Worm (Caenorhabditis elegans) whole organism, L1 larva: ENCODE results near the gene cyp-33E1.

Experiments
- C04F5.9 ChIP-seq: sonication (generic microtip); optimal IDR thresholded peaks from 2 replicates; lab custom pipeline; 2016; ENCODE audit warnings: missing genetic modification characterization, missing compliant biosample characterization
- F16B12.6 ChIP-seq: fragments of 150-350 bp; optimal IDR thresholded peaks from 2 replicates; lab custom pipeline; 2014; ENCODE audit warnings: missing biosample characterization, missing genetic modification characterization
- Y116A8C.19 ChIP-seq: sonication (generic microtip); optimal IDR thresholded peaks from 2 replicates; lab custom pipeline; 2016; ENCODE audit warnings: missing compliant biosample characterization, missing genetic modification characterization, borderline replicate concordance
- aha-1 ChIP-seq: fragments of 150-350 bp; optimal IDR thresholded peaks from 2 replicates; lab custom pipeline; 2014; ENCODE audit warnings: missing biosample characterization, missing genetic modification characterization
- alr-1 ChIP-seq: fragments of 200-800 bp; sonication (Bioruptor generic); optimal IDR thresholded peaks from 2 replicates; lab custom pipeline; 2018; ENCODE audit warnings: borderline replicate concordance, mild to moderate bottlenecking, missing genetic modification characterization, missing compliant biosample characterization
- ama-1 ChIP-seq: fragments of 150-350 bp; optimal IDR thresholded peaks from 2 replicates; lab custom pipeline; 2014
- blmp-1 ChIP-seq: fragments of 150-350 bp; optimal IDR thresholded peaks from 2 replicates; lab custom pipeline; 2014; ENCODE audit warnings: missing biosample characterization, missing genetic modification characterization
- ceh-8 ChIP-seq: fragments of 200-800 bp; sonication (Bioruptor generic); optimal IDR thresholded peaks from 2 replicates; lab custom pipeline; 2018; ENCODE audit warnings: mild to moderate bottlenecking, missing genetic modification characterization, moderate library complexity, missing compliant biosample characterization
- ceh-82 ChIP-seq, 3 experiments: fragments of 150-350 bp in 1 of 3; sonication (generic microtip) in 2 of 3; optimal IDR thresholded peaks; 2 replicates each; lab custom pipeline; 2014 to 2017; ENCODE audit warnings: missing biosample characterization in 3 of 3, missing genetic modification characterization in 3 of 3
- ceh-90 ChIP-seq: sonication (generic microtip); optimal IDR thresholded peaks from 2 replicates; lab custom pipeline; 2016; ENCODE audit warnings: missing genetic modification characterization, missing compliant biosample characterization
- dpl-1 ChIP-seq, 3 experiments: fragments of 150-350 bp in 2 of 3; sonication (generic microtip) in 1 of 3; optimal IDR thresholded peaks; 2 replicates each; lab custom pipeline; 2014 to 2017; ENCODE audit warnings: missing biosample characterization in 3 of 3, missing genetic modification characterization in 3 of 3, missing genetic modification reagents in 3 of 3
- dsc-1 ChIP-seq: sonication (generic microtip); optimal IDR thresholded peaks from 2 replicates; lab custom pipeline; 2016; ENCODE audit warnings: mild to moderate bottlenecking, missing genetic modification characterization, missing compliant biosample characterization
- efl-3 ChIP-seq: fragments of 200-800 bp; sonication (Bioruptor generic); optimal IDR thresholded peaks from 2 replicates; lab custom pipeline; 2018; ENCODE audit warnings: mild to moderate bottlenecking, missing genetic modification characterization, missing compliant biosample characterization
- egl-13 ChIP-seq: sonication (generic microtip); optimal IDR thresholded peaks from 2 replicates; lab custom pipeline; 2016; ENCODE audit warnings: missing genotype, missing genetic modification reagents, missing genetic modification characterization, missing compliant biosample characterization
- egl-27 ChIP-seq, 2 experiments: fragments of 150-350 bp in 1 of 2; sonication (generic microtip); optimal IDR thresholded peaks; 3 replicates each; lab custom pipeline; 2017 to 2018; ENCODE audit warnings: missing biosample characterization in 2 of 2, missing genetic modification characterization in 2 of 2, missing genetic modification reagents in 2 of 2
- elt-2 ChIP-seq: sonication (generic microtip); optimal IDR thresholded peaks from 2 replicates; lab custom pipeline; 2016; ENCODE audit warnings: missing genetic modification characterization, mild to moderate bottlenecking, inconsistent platforms, missing compliant biosample characterization, missing genetic modification reagents
- elt-3 ChIP-seq, 6 experiments: fragments of 150-350 bp in 1 of 6; sonication (generic microtip); optimal IDR thresholded peaks; 2 replicates each; lab custom pipeline; 2017 to 2018; ENCODE audit warnings: missing biosample characterization in 6 of 6, missing genetic modification characterization in 6 of 6, inconsistent platforms in 1 of 6
- ets-5 ChIP-seq: fragments of 200-800 bp; sonication (Bioruptor generic); IDR thresholded peaks from 2 replicates; pipeline ENCODE4 v1.3.6; 2022; ENCODE audit warnings: missing genetic modification characterization, missing compliant biosample characterization
- fkh-8 ChIP-seq: sonication (generic microtip); optimal IDR thresholded peaks from 2 replicates; lab custom pipeline; 2016; ENCODE audit warnings: mild to moderate bottlenecking, missing genetic modification characterization, missing compliant biosample characterization
- fos-1 ChIP-seq: fragments of 150-350 bp; optimal IDR thresholded peaks from 2 replicates; lab custom pipeline; 2014; ENCODE audit warnings: missing biosample characterization, missing genetic modification characterization
- grh-1 ChIP-seq: fragments of 200-800 bp; sonication (Bioruptor generic); IDR thresholded peaks from 2 replicates; pipeline ENCODE4 v1.3.6; 2022; ENCODE audit warnings: missing genetic modification reagents, missing genetic modification characterization, missing compliant biosample characterization
- lin-13 ChIP-seq: fragments of 150-350 bp; optimal IDR thresholded peaks from 2 replicates; lab custom pipeline; 2014; ENCODE audit warnings: missing biosample characterization, missing genetic modification reagents, missing genetic modification characterization
- lin-15B ChIP-seq: fragments of 150-350 bp; sonication (generic microtip); optimal IDR thresholded peaks from 3 replicates; lab custom pipeline; 2014; ENCODE audit warnings: missing biosample characterization, missing genetic modification characterization
- lin-35 ChIP-seq, 2 experiments: fragments of 150-350 bp; optimal IDR thresholded peaks; 2 replicates each; lab custom pipeline; 2014; ENCODE audit warnings: missing biosample characterization in 2 of 2, missing genetic modification characterization in 2 of 2, missing genetic modification reagents in 2 of 2
- lsy-2 ChIP-seq, 2 experiments: fragments of 150-350 bp; optimal IDR thresholded peaks; 2 replicates each; lab custom pipeline; 2014; ENCODE audit warnings: missing biosample characterization in 2 of 2, missing genetic modification characterization in 2 of 2
- mab-9 ChIP-seq: fragments of 200-800 bp; sonication (Bioruptor generic); IDR thresholded peaks from 2 replicates; pipeline ENCODE4 v1.3.6; 2022; ENCODE audit warnings: missing genetic modification reagents, missing genetic modification characterization, missing compliant biosample characterization
- nhr-11 ChIP-seq: fragments of 150-350 bp; optimal IDR thresholded peaks from 2 replicates; lab custom pipeline; 2014; ENCODE audit warnings: missing biosample characterization, missing genetic modification characterization
- nhr-12 ChIP-seq: sonication (generic microtip); optimal IDR thresholded peaks from 2 replicates; lab custom pipeline; 2017; ENCODE audit warnings: missing biosample characterization, missing genetic modification characterization
- nhr-237 ChIP-seq: fragments of 150-350 bp; optimal IDR thresholded peaks from 2 replicates; lab custom pipeline; 2014; ENCODE audit warnings: missing biosample characterization, missing genetic modification characterization
- nhr-28 ChIP-seq: fragments of 150-350 bp; optimal IDR thresholded peaks from 2 replicates; lab custom pipeline; 2014; ENCODE audit warnings: missing biosample characterization, missing genetic modification characterization
- nhr-47 ChIP-seq: sonication (generic microtip); optimal IDR thresholded peaks from 2 replicates; lab custom pipeline; 2016; ENCODE audit warnings: mild to moderate bottlenecking, missing genetic modification characterization, moderate library complexity, missing compliant biosample characterization
- nhr-71 ChIP-seq: sonication (generic microtip); optimal IDR thresholded peaks from 2 replicates; lab custom pipeline; 2016; ENCODE audit warnings: mild to moderate bottlenecking, missing genetic modification characterization, moderate library complexity, missing compliant biosample characterization
- nhr-76 ChIP-seq: sonication (generic microtip); optimal IDR thresholded peaks from 2 replicates; lab custom pipeline; 2017; ENCODE audit warnings: missing biosample characterization, missing genetic modification characterization
- nhr-77 ChIP-seq: fragments of 150-350 bp; optimal IDR thresholded peaks from 2 replicates; lab custom pipeline; 2014; ENCODE audit warnings: missing biosample characterization, missing genetic modification characterization
- nhr-84 ChIP-seq: sonication (generic microtip); optimal IDR thresholded peaks from 2 replicates; lab custom pipeline; 2017; ENCODE audit warnings: missing biosample characterization, missing genetic modification characterization
- nhr-85 ChIP-seq: sonication (generic microtip); peaks from one replicate; lab custom pipeline; 2016; ENCODE audit warnings: missing genetic modification characterization, inconsistent platforms, missing compliant biosample characterization
- pag-3 ChIP-seq: sonication (generic microtip); optimal IDR thresholded peaks from 2 replicates; lab custom pipeline; 2017; ENCODE audit warnings: missing genetic modification characterization, mild to moderate bottlenecking, missing compliant biosample characterization, antibody characterized with exemption, borderline replicate concordance; ENCODE audit not compliant: insufficient read depth
- pqm-1 ChIP-seq: sonication (generic microtip); optimal IDR thresholded peaks from 3 replicates; lab custom pipeline; 2017; ENCODE audit warnings: missing biosample characterization, missing genetic modification characterization
- skn-1 ChIP-seq: fragments of 150-350 bp; optimal IDR thresholded peaks from 2 replicates; lab custom pipeline; 2014; ENCODE audit warnings: missing biosample characterization, missing genetic modification characterization
- snu-23 ChIP-seq: sonication (generic microtip); optimal IDR thresholded peaks from 2 replicates; lab custom pipeline; 2016; ENCODE audit warnings: missing genetic modification characterization, missing compliant biosample characterization
- sptf-1 ChIP-seq: fragments of 150-350 bp; optimal IDR thresholded peaks from 2 replicates; lab custom pipeline; 2014; ENCODE audit warnings: missing biosample characterization, missing genetic modification characterization
- sup-37 ChIP-seq: fragments of 200-800 bp; sonication (Bioruptor generic); optimal IDR thresholded peaks from 2 replicates; lab custom pipeline; 2018; ENCODE audit warnings: mild to moderate bottlenecking, missing genetic modification characterization, missing compliant biosample characterization
- swsn-7 ChIP-seq: sonication (generic microtip); optimal IDR thresholded peaks from 2 replicates; lab custom pipeline; 2016; ENCODE audit warnings: missing genetic modification characterization, missing compliant biosample characterization
- tbx-2 ChIP-seq: sonication (generic microtip); optimal IDR thresholded peaks from 2 replicates; lab custom pipeline; 2016; ENCODE audit warnings: missing genetic modification characterization, missing compliant biosample characterization
- unc-130 ChIP-seq: fragments of 150-350 bp; optimal IDR thresholded peaks from 2 replicates; lab custom pipeline; 2017; ENCODE audit warnings: missing biosample characterization, missing genetic modification characterization, inconsistent platforms
- unc-30 ChIP-seq: sonication (generic microtip); optimal IDR thresholded peaks from 2 replicates; lab custom pipeline; 2017; ENCODE audit warnings: missing biosample characterization, missing genetic modification characterization
- unc-62 ChIP-seq: fragments of 150-350 bp; optimal IDR thresholded peaks from 2 replicates; lab custom pipeline; 2014; ENCODE audit warnings: missing biosample characterization, missing genetic modification reagents, missing genetic modification characterization
- vab-15 ChIP-seq: sonication (generic microtip); optimal IDR thresholded peaks from 2 replicates; lab custom pipeline; 2017; ENCODE audit warnings: missing genotype, mild to moderate bottlenecking, missing genetic modification characterization, missing compliant biosample characterization
- xbp-1 ChIP-seq: sonication (generic microtip); optimal IDR thresholded peaks from 2 replicates; lab custom pipeline; 2016; ENCODE audit warnings: missing genetic modification characterization, missing compliant biosample characterization

Gene cyp-33E1

DNA sequence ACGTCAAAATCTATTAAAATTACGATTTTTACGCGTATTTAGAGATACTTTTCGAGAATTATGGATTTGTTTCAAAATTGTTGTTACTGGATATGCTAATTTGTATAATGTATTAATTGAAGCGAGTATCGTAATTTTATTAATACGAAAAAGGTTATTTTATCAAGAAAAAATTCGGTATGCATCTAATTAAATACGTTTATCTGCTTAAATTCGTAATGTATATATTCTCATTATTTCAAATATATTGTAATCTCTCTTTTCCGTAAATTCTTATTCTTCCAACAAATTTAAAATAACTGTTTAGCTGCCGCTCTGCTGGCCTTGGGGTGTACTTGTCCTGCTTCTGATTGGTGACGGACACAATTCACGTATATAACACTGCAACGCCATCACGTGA lies 17.4 kb downstream of the cyp-33E1 start, which contains the start of gene dgk-4:
Gene dgk-4 (plus strand): TSS at position 301 of the 400 bp plus-strand sequence.
- no peak for TF ChIP-seq alr-1 (tag; lab: Kevin White, UChicago)
- no peak for TF ChIP-seq ceh-8 (GFP tag; lab: Kevin White, UChicago)
- no peak for TF ChIP-seq nhr-28 (tag; lab: Kevin White, UChicago)
- TF ChIP-seq mab-9, result no peak
- no peak for TF ChIP-seq xbp-1 (tag; lab: Kevin White, UChicago)
- no peak for TF ChIP-seq tbx-2 (tag; lab: Kevin White, UChicago)
- no peak for TF ChIP-seq pag-3 (tag; lab: Kevin White, UChicago)
- TF ChIP-seq sup-37 (GFP tag; lab: Kevin White, UChicago), result no peak
- TF ChIP-seq efl-3, result no peak
- TF ChIP-seq nhr-85, result no peak
- no peak for TF ChIP-seq nhr-77
- TF ChIP-seq elt-2 (tag; lab: Kevin White, UChicago), result no peak
- TF ChIP-seq ceh-82 (tag; optimal IDR thresholded peaks at IDR 0.05; lab: Kevin White, UChicago), result no peak
- TF ChIP-seq nhr-76 (tag; lab: Kevin White, UChicago), result no peak
- no peak for TF ChIP-seq fkh-8
- no peak for TF ChIP-seq ama-1 (lab: Kevin White, UChicago)
- no peak for TF ChIP-seq unc-30 (tag; lab: Kevin White, UChicago)

DNA sequence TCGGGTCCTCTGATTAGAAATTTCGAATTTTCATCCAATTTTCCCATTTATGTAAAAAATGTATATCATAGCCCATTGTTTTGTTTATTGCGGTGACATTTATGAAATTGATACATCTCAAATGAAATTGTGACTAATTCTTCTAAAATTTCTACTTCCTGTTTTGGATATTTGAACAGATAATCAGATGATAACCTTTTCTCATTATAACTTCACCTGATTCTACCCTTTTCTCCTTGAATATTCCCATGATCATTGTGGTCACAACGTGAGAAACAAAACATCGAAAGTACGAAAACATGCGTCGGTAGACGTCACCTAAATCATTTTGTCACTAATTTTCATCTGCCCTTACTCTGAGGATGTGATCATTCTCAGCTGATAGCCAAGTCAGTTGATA lies 18.2 kb downstream of the cyp-33E1 start:
- peak; percentile 54 for TF ChIP-seq dsc-1 (tag; lab: Kevin White, UChicago)
- no peak for TF ChIP-seq skn-1 (tag; lab: Kevin White, UChicago)
- peak; percentile 70 for TF ChIP-seq ceh-8 (GFP tag; lab: Kevin White, UChicago)
- TF ChIP-seq nhr-71 (tag; lab: Kevin White, UChicago), result peak; percentile 43
- no peak for TF ChIP-seq egl-13
- no peak for TF ChIP-seq lin-15B
- no peak for TF ChIP-seq aha-1 (tag; lab: Kevin White, UChicago)
- no peak for TF ChIP-seq lsy-2 (tag; optimal IDR thresholded peaks at IDR 0.05; lab: Kevin White, UChicago)
- peak; percentile 16 for TF ChIP-seq fkh-8
- TF ChIP-seq nhr-11 (tag; lab: Kevin White, UChicago), result peak; percentile 13
- TF ChIP-seq blmp-1 (tag; lab: Kevin White, UChicago), result no peak

DNA sequence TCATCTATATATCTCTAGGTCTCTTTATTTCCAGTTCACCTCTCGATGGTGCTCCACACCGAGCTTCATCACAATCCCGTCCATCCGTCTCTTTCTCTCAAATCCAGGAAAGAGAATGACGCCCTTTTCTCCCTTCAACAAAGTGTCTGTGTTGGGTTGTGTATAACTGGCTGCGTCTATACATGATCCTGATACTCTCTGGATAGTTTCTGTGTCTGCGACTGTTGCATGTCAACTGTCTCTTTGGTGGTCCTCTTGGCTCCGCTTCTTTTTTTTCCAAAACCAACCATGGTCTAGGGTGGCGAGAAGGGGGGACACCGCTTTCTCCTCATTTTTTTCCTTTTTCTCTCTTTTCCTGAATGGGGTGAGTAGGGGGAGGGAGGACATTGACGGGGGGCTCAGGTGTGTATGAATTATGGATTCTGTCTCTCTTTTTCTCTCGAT lies 18.8 kb downstream of the cyp-33E1 start:
- TF ChIP-seq nhr-85 (no peak), dpl-1 (GFP tag; optimal IDR thresholded peaks at IDR 0.05; lab: Kevin White, UChicago) (peak in 1 of 3 experiments; percentile 4), nhr-11 (tag; lab: Kevin White, UChicago) (no peak), ceh-90 (tag; lab: Kevin White, UChicago) (no peak), F16B12.6 (tag; lab: Kevin White, UChicago) (no peak), snu-23 (GFP tag; lab: Kevin White, UChicago) (peak; percentile 75), nhr-77 (peak; percentile 56), lsy-2 (tag; optimal IDR thresholded peaks at IDR 0.05; lab: Kevin White, UChicago) (peak; percentile 16 to 58), aha-1 (tag; lab: Kevin White, UChicago) (no peak), grh-1 (GFP tag; lab: Robert Waterston, UW) (no peak), elt-3 (tag; optimal IDR thresholded peaks at IDR 0.05; lab: Kevin White, UChicago) (no peak), egl-13 (no peak), sup-37 (GFP tag; lab: Kevin White, UChicago) (no peak), C04F5.9 (tag; lab: Kevin White, UChicago) (no peak), nhr-237 (no peak), sptf-1 (tag; lab: Kevin White, UChicago) (no peak), vab-15 (tag; lab: Kevin White, UChicago) (no peak), fos-1 (peak; percentile 38), xbp-1 (tag; lab: Kevin White, UChicago) (peak; percentile 39), nhr-12 (no peak), swsn-7 (peak; percentile 67), pqm-1 (tag; lab: Kevin White, UChicago) (no peak), nhr-71 (tag; lab: Kevin White, UChicago) (peak; percentile 74), egl-27 (tag; optimal IDR thresholded peaks at IDR 0.05; lab: Kevin White, UChicago) (peak in 1 of 2 experiments; percentile 8), unc-130 (tag; lab: Kevin White, UChicago) (no peak), unc-62 (GFP tag; lab: Kevin White, UChicago) (no peak), ets-5 (no peak), lin-13 (GFP tag; lab: Kevin White, UChicago) (no peak), nhr-47 (tag; lab: Kevin White, UChicago) (peak; percentile 53), lin-35 (GFP tag; optimal IDR thresholded peaks at IDR 0.05; lab: Kevin White, UChicago) (peak in 1 of 2 experiments; percentile 7), Y116A8C.19 (no peak), nhr-84 (tag; lab: Kevin White, UChicago) (no peak)
